Worm (Caenorhabditis elegans): Measurements from ENCODE around the gene smf-3.

DNA sequence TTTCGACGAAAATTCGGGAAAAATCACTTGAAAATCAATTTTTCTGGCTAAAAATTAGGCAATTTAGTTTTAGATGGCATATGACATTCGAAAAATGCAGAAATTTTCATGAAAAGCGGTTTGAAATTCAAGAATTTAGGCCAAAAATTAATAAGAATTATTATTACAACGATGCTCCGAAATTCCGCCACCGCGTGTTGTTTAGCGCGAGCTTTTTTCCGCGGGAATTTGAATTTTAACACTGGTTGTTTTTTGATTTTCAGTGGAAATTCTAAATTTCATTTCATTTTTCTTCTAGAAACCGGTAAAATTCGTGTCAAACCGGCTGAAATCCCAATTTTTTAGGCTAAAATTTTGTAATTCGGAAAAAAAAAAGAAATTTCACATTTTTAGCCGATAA, 52.0 kb downstream of the smf-3 start:
- TF ChIP-seq tbx-37 (GFP tag; conservative IDR thresholded peaks at IDR 0.05) (no peak), ama-1 (optimal IDR thresholded peaks at IDR 0.05) (no peak), pes-1 (GFP tag; IDR thresholded peaks at IDR 0.05) (no peak)

Data from whole organism, early embryonic.